Fruit fly (Drosophila melanogaster) whole organism, prepupa: ENCODE results near the gene CG42489.

ENCODE experiments used
- CG34406 ChIP-seq: fragments of 200-800 bp; sonication (Bioruptor generic); optimal IDR thresholded peaks from 3 replicates; lab custom pipeline; 2016; ENCODE audit warnings: missing biosample characterization, missing genetic modification characterization
- CG6276 ChIP-seq: fragments of 200-800 bp; sonication (Bioruptor generic); optimal IDR thresholded peaks from 2 replicates; lab custom pipeline; 2017; ENCODE audit warnings: missing biosample characterization, mild to moderate bottlenecking, missing genetic modification characterization

DNA sequence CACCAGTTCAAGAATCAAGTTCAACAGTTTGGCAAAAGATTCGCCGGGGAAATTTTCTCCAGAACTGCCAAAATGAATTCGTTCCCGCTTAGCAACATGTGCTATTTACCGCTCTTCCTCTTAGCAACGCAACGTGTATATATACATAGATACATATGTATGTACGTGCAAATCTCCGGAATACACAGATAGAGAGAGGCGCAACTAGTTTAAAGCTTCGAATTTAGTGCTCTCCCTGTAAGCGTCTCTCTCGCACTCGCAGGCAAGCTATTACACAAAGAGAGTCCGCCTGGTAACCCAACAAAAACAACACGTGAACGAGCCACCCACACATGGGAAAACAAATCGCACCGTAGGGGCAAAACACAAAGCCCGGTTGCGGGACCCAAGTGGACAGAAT lies 4.1 kb upstream of the CG42489 start:
- TF ChIP-seq CG34406 (no peak), CG6276 (GFP tag; lab: Kevin White, UChicago) (no peak)
